Worm (Caenorhabditis elegans): ENCODE measurements around the gene srz-56.

ce11 chrIII:2259329-2259728 is 18.8 kb downstream of the srz-56 start:
- TF ChIP-seq ama-1 (optimal IDR thresholded peaks at IDR 0.05) (no peak), ets-7 (tag; optimal IDR thresholded peaks at IDR 0.05) (no peak), sea-1 (GFP tag; conservative IDR thresholded peaks at IDR 0.05) (no peak), pes-1 (GFP tag; IDR thresholded peaks at IDR 0.05) (no peak), ceh-13 (GFP tag; optimal IDR thresholded peaks at IDR 0.05) (no peak), aly-1 (tag; optimal IDR thresholded peaks at IDR 0.05) (no peak), hmbx-1 (tag; optimal IDR thresholded peaks at IDR 0.05) (no peak)
